Fruit fly (Drosophila melanogaster) whole organism, embryonic: ENCODE results near the gene CG3919.

Experiments used
- Awh ChIP-seq: fragments of 200-800 bp; sonication (Bioruptor generic); IDR thresholded peaks from 2 replicates; pipeline ENCODE4, ENCODE4 v1.3.6; 2022; ENCODE audit warnings: missing biosample characterization, missing genetic modification characterization
- BEAF-32 ChIP-seq: fragments of 200-800 bp; sonication (Bioruptor generic); optimal IDR thresholded peaks from 3 replicates; lab custom pipeline; 2017; ENCODE audit warnings: missing biosample characterization, missing genetic modification characterization, mild to moderate bottlenecking, moderate library complexity, missing genetic modification reagents
- Blimp-1 ChIP-seq: fragments of 200-800 bp; sonication (Bioruptor generic); optimal IDR thresholded peaks from 3 replicates; lab custom pipeline; 2018; ENCODE audit warnings: missing biosample characterization, missing genetic modification characterization, mild to moderate bottlenecking, moderate library complexity, missing genetic modification reagents
- C15 ChIP-seq: fragments of 200-800 bp; sonication (Bioruptor generic); IDR thresholded peaks from 3 replicates; pipeline ENCODE4 v1.3.6; 2022; ENCODE audit warnings: missing biosample characterization, missing genetic modification characterization
- CG10147 ChIP-seq: fragments of 200-800 bp; sonication (Bioruptor generic); optimal IDR thresholded peaks from 2 replicates; lab custom pipeline; 2019; ENCODE audit warnings: missing biosample characterization, mild to moderate bottlenecking, missing genetic modification characterization, moderate library complexity
- CG10431 ChIP-seq: fragments of 200-800 bp; sonication (Bioruptor generic); optimal IDR thresholded peaks from 3 replicates; lab custom pipeline; 2018; ENCODE audit warnings: missing biosample characterization, mild to moderate bottlenecking, missing genetic modification characterization
- CG10543 ChIP-seq: fragments of 200-800 bp; sonication (Bioruptor generic); optimal IDR thresholded peaks from 3 replicates; lab custom pipeline; 2017; ENCODE audit warnings: missing biosample characterization, mild to moderate bottlenecking, missing genetic modification characterization, moderate library complexity
- CG11560 ChIP-seq: fragments of 200-800 bp; sonication (Bioruptor generic); IDR thresholded peaks from 3 replicates; pipeline ENCODE4 v1.3.6; 2022; ENCODE audit warnings: missing biosample characterization, missing genetic modification characterization
- CG12659 ChIP-seq: fragments of 200-800 bp; sonication (Bioruptor generic); optimal IDR thresholded peaks from 3 replicates; lab custom pipeline; 2017; ENCODE audit warnings: mild to moderate bottlenecking, missing biosample characterization, missing genetic modification reagents, missing genetic modification characterization
- CG13894 ChIP-seq: fragments of 200-800 bp; sonication (Bioruptor generic); optimal IDR thresholded peaks from 3 replicates; lab custom pipeline; 2018; ENCODE audit warnings: missing biosample characterization, mild to moderate bottlenecking, missing genetic modification characterization, moderate library complexity
- CG16779 ChIP-seq: fragments of 200-800 bp; sonication (Bioruptor generic); IDR thresholded peaks from 2 replicates; pipeline ENCODE4 v1.3.6; 2022; ENCODE audit warnings: missing biosample characterization, missing genetic modification characterization
- CG3163 ChIP-seq: fragments of 200-800 bp; sonication (Bioruptor generic); optimal IDR thresholded peaks from 3 replicates; lab custom pipeline; 2016; ENCODE audit warnings: missing biosample characterization, missing genetic modification characterization
- CG33557 ChIP-seq: fragments of 200-800 bp; sonication (Bioruptor generic); optimal IDR thresholded peaks from 2 replicates; lab custom pipeline; 2019; ENCODE audit warnings: missing biosample characterization, mild to moderate bottlenecking, missing genetic modification characterization, moderate library complexity
- CG34224 ChIP-seq: fragments of 200-800 bp; sonication (Bioruptor generic); IDR thresholded peaks from 3 replicates; pipeline ENCODE4 v1.3.6; 2022; ENCODE audit warnings: missing biosample characterization, missing genetic modification characterization; ENCODE audit not compliant: partially characterized antibody
- CG34376 ChIP-seq: fragments of 200-800 bp; sonication (Bioruptor generic); optimal IDR thresholded peaks from 2 replicates; lab custom pipeline; 2018; ENCODE audit warnings: missing biosample characterization, mild to moderate bottlenecking, missing genetic modification characterization
- CG5180 ChIP-seq: fragments of 200-800 bp; sonication (Bioruptor generic); optimal IDR thresholded peaks from 3 replicates; lab custom pipeline; 2017; ENCODE audit warnings: missing biosample characterization, missing genetic modification characterization, mild to moderate bottlenecking, moderate library complexity, missing genetic modification reagents
- CG8924 ChIP-seq: fragments of 200-800 bp; optimal IDR thresholded peaks from 3 replicates; lab custom pipeline; 2019; ENCODE audit warnings: missing biosample characterization, mild to moderate bottlenecking, missing genetic modification characterization, moderate library complexity
- CG9437 ChIP-seq: fragments of 200-800 bp; sonication (Bioruptor generic); optimal IDR thresholded peaks from 2 replicates; lab custom pipeline; 2018; ENCODE audit warnings: missing biosample characterization, mild to moderate bottlenecking, missing genetic modification characterization
- CG9797 ChIP-seq: fragments of 200-800 bp; sonication (Bioruptor generic); optimal IDR thresholded peaks from 3 replicates; lab custom pipeline; 2018; ENCODE audit warnings: missing biosample characterization, mild to moderate bottlenecking, missing genetic modification characterization
- Chrac-16 ChIP-seq: fragments of 200-800 bp; sonication (Bioruptor generic); optimal IDR thresholded peaks from 3 replicates; lab custom pipeline; 2016; ENCODE audit warnings: missing biosample characterization, missing genetic modification characterization
- CoRest ChIP-seq: fragments of 200-800 bp; sonication (Bioruptor generic); optimal IDR thresholded peaks from 3 replicates; lab custom pipeline; 2018; ENCODE audit warnings: missing biosample characterization, mild to moderate bottlenecking, missing genetic modification characterization, moderate library complexity
- Dek ChIP-seq: fragments of 200-800 bp; sonication (Bioruptor generic); optimal IDR thresholded peaks from 3 replicates; lab custom pipeline; 2019; ENCODE audit warnings: missing biosample characterization, mild to moderate bottlenecking, missing genetic modification characterization, moderate library complexity
- Dref ChIP-seq: fragments of 200-800 bp; sonication (Bioruptor generic); IDR thresholded peaks from 2 replicates; pipeline ENCODE4 v1.3.6; 2022; ENCODE audit warnings: missing biosample characterization, missing genetic modification characterization
- Tbp ChIP-seq: fragments of >200 bp; optimal IDR thresholded peaks from 2 replicates; lab custom pipeline; 2018; ENCODE audit warnings: missing biosample characterization, missing genetic modification characterization
- Xbp1 ChIP-seq: fragments of 200-800 bp; sonication (Bioruptor generic); optimal IDR thresholded peaks from 3 replicates; lab custom pipeline; 2016; ENCODE audit warnings: missing biosample characterization, mild to moderate bottlenecking, missing genetic modification characterization
- az2 ChIP-seq: fragments of 200-800 bp; sonication (Bioruptor generic); optimal IDR thresholded peaks from 3 replicates; lab custom pipeline; 2016; ENCODE audit warnings: missing biosample characterization, missing genetic modification characterization
- bsh ChIP-seq, 2 experiments: fragments of 200-800 bp; sonication (Bioruptor generic); optimal IDR thresholded peaks; 2 replicates each; lab custom pipeline; 2017 to 2018; ENCODE audit warnings: mild to moderate bottlenecking in 2 of 2, missing biosample characterization in 2 of 2, missing genetic modification characterization in 2 of 2, moderate library complexity in 1 of 2
- cato ChIP-seq: fragments of 200-800 bp; sonication (Bioruptor generic); optimal IDR thresholded peaks from 2 replicates; lab custom pipeline; 2016; ENCODE audit warnings: missing biosample characterization, missing genetic modification characterization, borderline replicate concordance
- croc ChIP-seq: fragments of 200-800 bp; sonication (Bioruptor generic); conservative IDR thresholded peaks from 3 replicates; pipeline ENCODE4 v1.3.6; 2022; ENCODE audit warnings: missing biosample characterization, missing genetic modification characterization
- dysf ChIP-seq: fragments of 200-800 bp; sonication (Bioruptor generic); IDR thresholded peaks from 3 replicates; pipeline ENCODE4 v1.3.6; 2022; ENCODE audit warnings: missing biosample characterization, missing genetic modification characterization
- ewg ChIP-seq: fragments of 200-800 bp; sonication (Bioruptor generic); optimal IDR thresholded peaks from 3 replicates; lab custom pipeline; 2017; ENCODE audit warnings: mild to moderate bottlenecking, missing biosample characterization, missing genetic modification reagents, missing genetic modification characterization
- hb ChIP-seq: fragments of 200-800 bp; sonication (Bioruptor generic); IDR thresholded peaks from 3 replicates; pipeline ENCODE4 v1.3.6; 2022; ENCODE audit warnings: missing biosample characterization, missing genetic modification characterization; ENCODE audit not compliant: partially characterized antibody
- jigr1 ChIP-seq: fragments of 200-800 bp; sonication (Bioruptor generic); IDR thresholded peaks from 3 replicates; pipeline ENCODE4 v1.3.6; 2022; ENCODE audit warnings: missing biosample characterization, missing genetic modification characterization
- jumu ChIP-seq: fragments of 200-800 bp; sonication (Bioruptor generic); optimal IDR thresholded peaks from 3 replicates; lab custom pipeline; 2016; ENCODE audit warnings: missing biosample characterization, missing genetic modification characterization
- mirr ChIP-seq: fragments of 200-800 bp; sonication (Bioruptor generic); optimal IDR thresholded peaks from 3 replicates; lab custom pipeline; 2018; ENCODE audit warnings: missing biosample characterization, mild to moderate bottlenecking, missing genetic modification characterization
- nau ChIP-seq: fragments of 200-800 bp; sonication (Bioruptor generic); optimal IDR thresholded peaks from 3 replicates; lab custom pipeline; 2017; ENCODE audit warnings: missing biosample characterization, mild to moderate bottlenecking, missing genetic modification characterization, missing genetic modification reagents
- nerfin-1 ChIP-seq: fragments of 200-800 bp; sonication (Bioruptor generic); optimal IDR thresholded peaks from 3 replicates; lab custom pipeline; 2019; ENCODE audit warnings: missing biosample characterization, mild to moderate bottlenecking, missing genetic modification characterization, moderate library complexity
- org-1 ChIP-seq: fragments of 200-800 bp; sonication (Bioruptor generic); optimal IDR thresholded peaks from 2 replicates; lab custom pipeline; 2017; ENCODE audit warnings: missing biosample characterization, missing genetic modification characterization
- pros ChIP-seq: fragments of 200-800 bp; sonication (Bioruptor generic); optimal IDR thresholded peaks from 3 replicates; lab custom pipeline; 2019; ENCODE audit warnings: missing biosample characterization, mild to moderate bottlenecking, missing genetic modification characterization, moderate library complexity
- pzg ChIP-seq: fragments of 200-800 bp; sonication (Bioruptor generic); optimal IDR thresholded peaks from 3 replicates; lab custom pipeline; 2018; ENCODE audit warnings: missing biosample characterization, mild to moderate bottlenecking, missing genetic modification characterization, moderate library complexity
- scrt ChIP-seq: fragments of 200-800 bp; sonication (Bioruptor generic); optimal IDR thresholded peaks from 2 replicates; lab custom pipeline; 2018; ENCODE audit warnings: missing biosample characterization, mild to moderate bottlenecking, missing genetic modification characterization, moderate library complexity
- sens-2 ChIP-seq: fragments of 200-800 bp; sonication (Bioruptor generic); IDR thresholded peaks from 2 replicates; pipeline ENCODE4 v1.3.6; 2022; ENCODE audit warnings: missing biosample characterization, missing genetic modification characterization
- sqz ChIP-seq: fragments of 200-800 bp; sonication (Bioruptor generic); optimal IDR thresholded peaks from 3 replicates; lab custom pipeline; 2018; ENCODE audit warnings: missing biosample characterization, mild to moderate bottlenecking, missing genetic modification characterization
- stc ChIP-seq: fragments of 200-800 bp; sonication (Bioruptor generic); IDR thresholded peaks from 2 replicates; pipeline ENCODE4 v1.3.6; 2022; ENCODE audit warnings: missing biosample characterization, missing genetic modification characterization
- sug ChIP-seq: fragments of 200-800 bp; optimal IDR thresholded peaks from 2 replicates; lab custom pipeline; 2019; ENCODE audit warnings: missing biosample characterization, mild to moderate bottlenecking, missing genetic modification characterization, moderate library complexity
- tap ChIP-seq: fragments of 200-800 bp; optimal IDR thresholded peaks from 3 replicates; lab custom pipeline; 2019; ENCODE audit warnings: missing biosample characterization, mild to moderate bottlenecking, missing genetic modification characterization, moderate library complexity
- trem ChIP-seq: fragments of 200-800 bp; optimal IDR thresholded peaks from 3 replicates; lab custom pipeline; 2019; ENCODE audit warnings: missing biosample characterization, mild to moderate bottlenecking, missing genetic modification characterization, moderate library complexity
- wek ChIP-seq: fragments of 200-800 bp; sonication (Bioruptor generic); optimal IDR thresholded peaks from 3 replicates; lab custom pipeline; 2018; ENCODE audit warnings: missing biosample characterization, mild to moderate bottlenecking, missing genetic modification characterization, moderate library complexity
- wor ChIP-seq: fragments of 200-800 bp; sonication (Bioruptor generic); IDR thresholded peaks from 2 replicates; pipeline ENCODE4 v1.3.6; 2022; ENCODE audit warnings: missing biosample characterization, missing genetic modification characterization
- yki ChIP-seq: fragments of >200 bp; optimal IDR thresholded peaks from 3 replicates; lab custom pipeline; 2018

Gene CG3919

dm6 chr3L:14427292-14427729 is 16.9 kb downstream of the CG3919 start (continued):
- TF ChIP-seq az2 (GFP tag; lab: Kevin White, UChicago) (no peak), ewg (GFP tag; lab: Kevin White, UChicago) (no peak), sens-2 (GFP tag; lab: Robert Waterston, UW) (no peak), CG10543 (peak; percentile 61), CG9437 (GFP tag; lab: Kevin White, UChicago) (no peak), tap (tag; lab: Kevin White, UChicago) (peak; percentile 33), CG13894 (peak; percentile 36), CG10147 (GFP tag; lab: Kevin White, UChicago) (no peak), BEAF-32 (no peak), stc (GFP tag; lab: Robert Waterston, UW) (no peak), Chrac-16 (no peak), CG3163 (GFP tag; lab: Kevin White, UChicago) (peak; percentile 31), yki (lab: Kevin White, UChicago) (no peak), pzg (no peak), scrt (no peak), mirr (GFP tag; lab: Kevin White, UChicago) (peak; percentile 34), cato (GFP tag; lab: Kevin White, UChicago) (no peak), CG5180 (GFP tag; lab: Kevin White, UChicago) (peak; percentile 96), CG11560 (tag; lab: Robert Waterston, UW) (no peak), sug (peak; percentile 24), CoRest (tag; lab: Kevin White, UChicago) (no peak), jigr1 (GFP tag; lab: Robert Waterston, UW) (no peak), CG10431 (GFP tag; lab: Kevin White, UChicago) (peak; percentile 37), CG34376 (GFP tag; lab: Kevin White, UChicago) (peak; percentile 33), dysf (GFP tag; lab: Robert Waterston, UW) (no peak), CG16779 (no peak), wek (GFP tag; lab: Kevin White, UChicago) (peak; percentile 54), nau (GFP tag; lab: Kevin White, UChicago) (peak; percentile 32), wor (GFP tag; lab: Robert Waterston, UW) (no peak), C15 (GFP tag; lab: Robert Waterston, UW) (no peak), CG9797 (GFP tag; lab: Kevin White, UChicago) (no peak), org-1 (GFP tag; lab: Kevin White, UChicago) (no peak), nerfin-1 (no peak), Dek (tag; lab: Kevin White, UChicago) (no peak), trem (tag; lab: Kevin White, UChicago) (no peak), jumu (GFP tag; lab: Kevin White, UChicago) (no peak), sqz (GFP tag; lab: Kevin White, UChicago) (peak; percentile 11), Xbp1 (no peak), croc (GFP tag; lab: Robert Waterston, UW) (no peak), CG33557 (GFP tag; lab: Kevin White, UChicago) (peak; percentile 7), Blimp-1 (peak; percentile 8), CG8924 (tag; lab: Kevin White, UChicago) (peak; percentile 17), CG12659 (no peak), CG34224 (no peak), hb (GFP tag; lab: Robert Waterston, UW) (no peak), Awh (GFP tag; lab: Robert Waterston, UW) (0 out of 2 replicates have a peak, but pooled peaks have one; percentile 19), bsh (GFP tag; optimal IDR thresholded peaks at IDR 0.05; lab: Kevin White, UChicago) (peak in 1 of 2 experiments; percentile 72), Tbp (no peak), pros (GFP tag; lab: Kevin White, UChicago) (peak; percentile 87), Dref (GFP tag; lab: Robert Waterston, UW) (no peak)
